Worm (Caenorhabditis elegans): ENCODE measurements around the gene mltn-12.

ce11 chrIV:8954126-8954525, 38.8 kb upstream of the mltn-12 start:
- TF ChIP-seq snpc-4 (tag; optimal IDR thresholded peaks at IDR 0.05) (no peak), lin-13 (tag; optimal IDR thresholded peaks at IDR 0.05) (no peak), elt-3 (tag; optimal IDR thresholded peaks at IDR 0.05) (no peak), ztf-11 (tag; optimal IDR thresholded peaks at IDR 0.05) (no peak), lsy-2 (tag; optimal IDR thresholded peaks at IDR 0.05) (no peak), unc-39 (tag; optimal IDR thresholded peaks at IDR 0.05) (no peak)

Measured in whole organism, mixed stage, embryonic.